Worm (Caenorhabditis elegans): ENCODE measurements around the gene hir-1.

hir-1 gene

DNA sequence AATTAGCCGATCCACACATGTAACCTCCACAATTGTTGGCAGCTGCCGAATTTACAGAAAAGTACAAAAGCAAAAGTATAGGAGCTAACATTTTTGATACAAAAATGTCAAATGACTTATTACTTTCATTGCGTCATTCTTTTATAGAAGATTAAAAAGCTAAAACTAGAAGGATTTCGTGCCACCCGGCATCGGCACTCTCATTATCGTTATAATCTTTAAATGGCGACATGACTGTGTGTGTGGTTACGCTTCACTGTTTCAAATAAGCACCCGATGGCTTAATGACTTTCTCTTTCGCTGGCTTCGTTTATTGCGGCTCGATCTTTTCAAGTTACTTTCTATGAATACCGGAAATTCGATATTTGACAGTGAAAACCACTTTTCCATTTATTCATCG, 11.8 kb downstream of the hir-1 start, which contains the start of gene grl-1:
Gene grl-1, minus strand, starts transcription at position 101 of the 400 bp plus-strand sequence.
- TF ChIP-seq sem-2 (GFP tag; optimal IDR thresholded peaks at IDR 0.05) (no peak), zip-8 (tag; optimal IDR thresholded peaks at IDR 0.05) (peak; percentile 6)

DNA sequence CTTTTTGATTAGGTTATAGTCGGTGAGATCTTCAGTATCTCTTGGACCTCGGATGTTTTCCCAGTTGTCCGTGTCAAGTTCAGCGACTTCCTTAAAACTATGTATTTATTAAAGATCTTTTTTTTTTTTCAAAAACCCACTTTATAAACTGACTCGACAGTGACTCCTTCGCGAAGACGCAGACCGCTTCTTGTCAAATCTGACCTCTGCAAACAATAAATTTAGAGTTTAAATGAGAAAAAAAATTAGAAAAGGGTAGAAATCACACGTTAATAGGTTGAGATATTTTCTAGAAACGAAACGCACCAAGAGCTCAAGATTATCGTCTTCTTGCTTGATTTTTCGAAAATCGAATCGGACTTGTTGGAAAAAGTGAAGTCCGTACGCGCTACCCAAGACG, 13.8 kb downstream of the hir-1 start, which contains the start of gene C24G6.8:
Gene C24G6.8, minus strand, starts transcription at position 101 of the 400 bp plus-strand sequence.
- TF ChIP-seq elt-1 (tag; optimal IDR thresholded peaks at IDR 0.05; ENCODE audit: borderline replicate concordance, insufficient read depth) (no peak), cnd-1 (tag; optimal IDR thresholded peaks at IDR 0.05) (no peak), mab-5 (tag; optimal IDR thresholded peaks at IDR 0.05) (no peak), mep-1 (tag; optimal IDR thresholded peaks at IDR 0.05) (no peak), nhr-2 (tag; optimal IDR thresholded peaks at IDR 0.05) (no peak), zip-8 (tag; optimal IDR thresholded peaks at IDR 0.05) (no peak), sptf-1 (tag; optimal IDR thresholded peaks at IDR 0.05) (no peak), flh-1 (GFP tag; optimal IDR thresholded peaks at IDR 0.05) (no peak), M03D4.4 (tag; optimal IDR thresholded peaks at IDR 0.05) (no peak), ztf-11 (tag; optimal IDR thresholded peaks at IDR 0.05) (no peak), sem-2 (GFP tag; optimal IDR thresholded peaks at IDR 0.05) (no peak), blmp-1 (tag; optimal IDR thresholded peaks at IDR 0.05) (no peak), unc-120 (tag; optimal IDR thresholded peaks at IDR 0.05; ENCODE audit: poor library complexity, severe bottlenecking) (no peak)

DNA sequence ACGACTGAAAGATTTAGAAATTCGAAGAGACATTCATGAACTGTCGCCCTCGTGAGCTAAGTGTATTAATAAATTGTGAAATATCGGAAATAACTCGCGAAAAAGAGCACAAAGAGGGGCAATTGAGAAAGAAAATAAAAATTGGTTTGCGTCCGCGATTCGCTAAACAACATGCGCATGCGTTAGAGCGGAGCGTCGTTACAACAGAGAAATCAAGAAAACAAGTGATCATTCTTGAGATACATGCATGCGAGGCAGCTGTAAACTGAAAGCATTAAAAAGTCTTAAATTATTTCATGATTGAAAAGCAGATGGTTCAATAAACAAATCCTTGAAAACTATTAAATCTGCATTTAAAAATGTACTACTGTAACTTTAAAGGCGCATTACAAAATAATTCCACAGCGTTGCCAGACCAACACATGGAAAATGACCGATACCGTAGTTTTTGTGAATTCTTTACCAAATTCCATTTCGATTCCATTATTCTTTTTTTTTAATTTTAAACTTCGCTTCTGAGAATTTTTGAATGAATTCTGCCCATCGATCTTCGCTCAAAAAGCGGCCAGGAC, 14.4 kb downstream of the hir-1 start, which contains the start of the genes cox-16 and syp-2:
Gene cox-16, minus strand, starts transcription at position 4 of the 572 bp plus-strand sequence.
Gene syp-2, plus strand, starts transcription at position 248 of the 572 bp plus-strand sequence.
- TF ChIP-seq blmp-1 (tag; optimal IDR thresholded peaks at IDR 0.05) (no peak), M03D4.4 (tag; optimal IDR thresholded peaks at IDR 0.05) (no peak), hlh-1 (tag; optimal IDR thresholded peaks at IDR 0.05) (no peak), unc-39 (tag; optimal IDR thresholded peaks at IDR 0.05) (no peak), lin-32 (GFP tag; optimal IDR thresholded peaks at IDR 0.05) (no peak), snpc-4 (tag; optimal IDR thresholded peaks at IDR 0.05) (no peak), mab-5 (tag; optimal IDR thresholded peaks at IDR 0.05) (no peak), pha-4 (tag; optimal IDR thresholded peaks at IDR 0.05) (no peak), unc-120 (tag; optimal IDR thresholded peaks at IDR 0.05; ENCODE audit: poor library complexity, severe bottlenecking) (no peak), unc-62 (GFP tag; optimal IDR thresholded peaks at IDR 0.05) (no peak), cnd-1 (tag; optimal IDR thresholded peaks at IDR 0.05) (no peak)

DNA sequence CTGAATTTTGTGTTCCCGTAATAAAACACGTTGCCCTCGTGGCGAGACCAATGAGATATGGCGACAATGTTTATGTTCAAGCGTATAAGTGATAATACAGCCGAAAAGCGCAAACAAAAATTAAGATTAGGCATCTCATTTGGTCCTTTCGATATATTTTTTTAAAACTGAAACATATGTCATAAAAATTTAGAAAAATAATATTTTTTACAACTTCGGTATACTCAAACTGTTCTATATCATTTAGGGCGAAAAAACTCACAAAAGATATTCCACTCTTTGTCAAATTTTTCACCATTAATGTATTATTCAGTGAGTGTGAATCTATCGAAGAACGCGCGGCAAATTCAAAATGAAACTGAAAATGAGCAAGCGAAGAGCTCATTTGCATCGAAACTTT, 16.6 kb downstream of the hir-1 start, which contains the start of gene cft-1:
Gene cft-1, plus strand, starts transcription at position 301 of the 400 bp plus-strand sequence.
- TF ChIP-seq nhr-2 (tag; optimal IDR thresholded peaks at IDR 0.05) (no peak), ham-2 (GFP tag; optimal IDR thresholded peaks at IDR 0.05) (no peak), elt-3 (tag; optimal IDR thresholded peaks at IDR 0.05) (no peak), lin-13 (tag; optimal IDR thresholded peaks at IDR 0.05) (no peak), ces-1 (GFP tag; optimal IDR thresholded peaks at IDR 0.05) (no peak), elt-1 (tag; optimal IDR thresholded peaks at IDR 0.05; ENCODE audit: borderline replicate concordance, insufficient read depth) (no peak), ceh-39 (tag; optimal IDR thresholded peaks at IDR 0.05) (no peak), ceh-83 (GFP tag; optimal IDR thresholded peaks at IDR 0.05) (no peak), nhr-12 (tag; optimal IDR thresholded peaks at IDR 0.05) (no peak), flh-1 (GFP tag; optimal IDR thresholded peaks at IDR 0.05) (no peak)

- TF ChIP-seq snpc-4 (tag; optimal IDR thresholded peaks at IDR 0.05) (no peak), lsy-2 (tag; optimal IDR thresholded peaks at IDR 0.05) (no peak), unc-39 (tag; optimal IDR thresholded peaks at IDR 0.05) (no peak), mab-5 (tag; optimal IDR thresholded peaks at IDR 0.05) (no peak)
Observed at ce11 chrV:5548051-5548450, 26.1 kb downstream of the hir-1 start, which contains the start of gene ugt-48. Gene ugt-48, minus strand, starts transcription at chrV:5548062.

ce11 chrV:5548497-5548896, 26.6 kb downstream of the hir-1 start:
- TF ChIP-seq ceh-43 (GFP tag; optimal IDR thresholded peaks at IDR 0.05), result no peak
- no peak for TF ChIP-seq unc-62 (GFP tag; optimal IDR thresholded peaks at IDR 0.05)
- TF ChIP-seq lsy-2 (tag; optimal IDR thresholded peaks at IDR 0.05), result no peak
- TF ChIP-seq mab-5 (tag; optimal IDR thresholded peaks at IDR 0.05), result no peak
- TF ChIP-seq M03D4.4 (tag; optimal IDR thresholded peaks at IDR 0.05), result no peak
- TF ChIP-seq unc-39 (tag; optimal IDR thresholded peaks at IDR 0.05), result no peak
- TF ChIP-seq zip-8 (tag; optimal IDR thresholded peaks at IDR 0.05), result peak; percentile 75

All from whole organism, mixed stage, embryonic.